Worm (Caenorhabditis elegans) whole organism, L1 larva: ENCODE results near the gene pqn-54.
A peak's percentile ranks its signal among the peaks of the same experiment; 100 is the strongest.

Experiments used
- C04F5.9 ChIP-seq: sonication (generic microtip); optimal IDR thresholded peaks from 2 replicates; lab custom pipeline; 2016; ENCODE audit warnings: missing genetic modification characterization, missing compliant biosample characterization
- C16A3.4 ChIP-seq: fragments of 150-350 bp; optimal IDR thresholded peaks from 2 replicates; lab custom pipeline; 2014; ENCODE audit warnings: missing biosample characterization, missing genetic modification characterization
- aha-1 ChIP-seq: fragments of 150-350 bp; optimal IDR thresholded peaks from 2 replicates; lab custom pipeline; 2014; ENCODE audit warnings: missing biosample characterization, missing genetic modification characterization
- alr-1 ChIP-seq: fragments of 200-800 bp; sonication (Bioruptor generic); optimal IDR thresholded peaks from 2 replicates; lab custom pipeline; 2018; ENCODE audit warnings: borderline replicate concordance, mild to moderate bottlenecking, missing genetic modification characterization, missing compliant biosample characterization
- aly-2 ChIP-seq: fragments of 150-350 bp; optimal IDR thresholded peaks from 2 replicates; lab custom pipeline; 2014; ENCODE audit warnings: missing biosample characterization, missing genetic modification characterization
- ama-1 ChIP-seq: fragments of 150-350 bp; optimal IDR thresholded peaks from 2 replicates; lab custom pipeline; 2014
- blmp-1 ChIP-seq: fragments of 150-350 bp; optimal IDR thresholded peaks from 2 replicates; lab custom pipeline; 2014; ENCODE audit warnings: missing biosample characterization, missing genetic modification characterization
- ceh-8 ChIP-seq: fragments of 200-800 bp; sonication (Bioruptor generic); optimal IDR thresholded peaks from 2 replicates; lab custom pipeline; 2018; ENCODE audit warnings: mild to moderate bottlenecking, missing genetic modification characterization, moderate library complexity, missing compliant biosample characterization
- ceh-90 ChIP-seq: sonication (generic microtip); optimal IDR thresholded peaks from 2 replicates; lab custom pipeline; 2016; ENCODE audit warnings: missing genetic modification characterization, missing compliant biosample characterization
- ces-1 ChIP-seq: fragments of 150-350 bp; optimal IDR thresholded peaks from 2 replicates; lab custom pipeline; 2014; ENCODE audit warnings: missing biosample characterization, missing genetic modification reagents, missing genetic modification characterization
- dpl-1 ChIP-seq, 3 experiments: fragments of 150-350 bp in 2 of 3; sonication (generic microtip) in 1 of 3; optimal IDR thresholded peaks; 2 replicates each; lab custom pipeline; 2014 to 2017; ENCODE audit warnings: missing biosample characterization in 3 of 3, missing genetic modification characterization in 3 of 3, missing genetic modification reagents in 3 of 3
- dsc-1 ChIP-seq: sonication (generic microtip); optimal IDR thresholded peaks from 2 replicates; lab custom pipeline; 2016; ENCODE audit warnings: mild to moderate bottlenecking, missing genetic modification characterization, missing compliant biosample characterization
- efl-3 ChIP-seq: fragments of 200-800 bp; sonication (Bioruptor generic); optimal IDR thresholded peaks from 2 replicates; lab custom pipeline; 2018; ENCODE audit warnings: mild to moderate bottlenecking, missing genetic modification characterization, missing compliant biosample characterization
- egl-13 ChIP-seq: sonication (generic microtip); optimal IDR thresholded peaks from 2 replicates; lab custom pipeline; 2016; ENCODE audit warnings: missing genotype, missing genetic modification reagents, missing genetic modification characterization, missing compliant biosample characterization
- egl-27 ChIP-seq, 2 experiments: fragments of 150-350 bp in 1 of 2; sonication (generic microtip); optimal IDR thresholded peaks; 3 replicates each; lab custom pipeline; 2017 to 2018; ENCODE audit warnings: missing biosample characterization in 2 of 2, missing genetic modification characterization in 2 of 2, missing genetic modification reagents in 2 of 2
- ets-5 ChIP-seq: fragments of 200-800 bp; sonication (Bioruptor generic); IDR thresholded peaks from 2 replicates; pipeline ENCODE4 v1.3.6; 2022; ENCODE audit warnings: missing genetic modification characterization, missing compliant biosample characterization
- fkh-10 ChIP-seq: sonication (generic microtip); optimal IDR thresholded peaks from 2 replicates; lab custom pipeline; 2017; ENCODE audit warnings: missing biosample characterization, missing genetic modification reagents, missing genetic modification characterization
- fkh-4 ChIP-seq: sonication (generic microtip); optimal IDR thresholded peaks from 2 replicates; lab custom pipeline; 2016; ENCODE audit warnings: missing compliant biosample characterization, missing genetic modification characterization, borderline replicate concordance
- fkh-8 ChIP-seq: sonication (generic microtip); optimal IDR thresholded peaks from 2 replicates; lab custom pipeline; 2016; ENCODE audit warnings: mild to moderate bottlenecking, missing genetic modification characterization, missing compliant biosample characterization
- hlh-17 ChIP-seq: fragments of 200-800 bp; sonication (Bioruptor generic); optimal IDR thresholded peaks from 2 replicates; lab custom pipeline; 2018; ENCODE audit warnings: missing genetic modification characterization, mild to moderate bottlenecking, missing compliant biosample characterization, moderate library complexity, borderline replicate concordance
- hlh-4 ChIP-seq: sonication (generic microtip); optimal IDR thresholded peaks from 2 replicates; lab custom pipeline; 2016; ENCODE audit warnings: mild to moderate bottlenecking, missing genetic modification characterization, missing compliant biosample characterization
- irx-1 ChIP-seq: sonication (generic microtip); optimal IDR thresholded peaks from 2 replicates; lab custom pipeline; 2016; ENCODE audit warnings: missing genetic modification characterization, missing compliant biosample characterization
- jun-1 ChIP-seq: fragments of 150-350 bp; optimal IDR thresholded peaks from 2 replicates; lab custom pipeline; 2014; ENCODE audit warnings: missing biosample characterization, missing genetic modification reagents, missing genetic modification characterization
- lin-14 ChIP-seq: fragments of 200-800 bp; sonication (Bioruptor generic); optimal IDR thresholded peaks from 2 replicates; lab custom pipeline; 2018; ENCODE audit warnings: mild to moderate bottlenecking, missing genetic modification characterization, moderate library complexity, missing compliant biosample characterization
- lin-15B ChIP-seq: fragments of 150-350 bp; sonication (generic microtip); optimal IDR thresholded peaks from 3 replicates; lab custom pipeline; 2014; ENCODE audit warnings: missing biosample characterization, missing genetic modification characterization
- lin-35 ChIP-seq, 2 experiments: fragments of 150-350 bp; optimal IDR thresholded peaks; 2 replicates each; lab custom pipeline; 2014; ENCODE audit warnings: missing biosample characterization in 2 of 2, missing genetic modification characterization in 2 of 2, missing genetic modification reagents in 2 of 2
- lin-39 ChIP-seq: fragments of 150-350 bp; optimal IDR thresholded peaks from 2 replicates; lab custom pipeline; 2014; ENCODE audit warnings: missing biosample characterization, missing genetic modification reagents, missing genetic modification characterization
- lir-3 ChIP-seq: sonication (generic microtip); optimal IDR thresholded peaks from 2 replicates; lab custom pipeline; 2016; ENCODE audit warnings: mild to moderate bottlenecking, missing genetic modification characterization, moderate library complexity, missing compliant biosample characterization; ENCODE audit not compliant: poor library complexity
- lsy-2 ChIP-seq, 2 experiments: fragments of 150-350 bp; optimal IDR thresholded peaks; 2 replicates each; lab custom pipeline; 2014; ENCODE audit warnings: missing biosample characterization in 2 of 2, missing genetic modification characterization in 2 of 2
- mef-2 ChIP-seq: fragments of 150-350 bp; optimal IDR thresholded peaks from 2 replicates; lab custom pipeline; 2014; ENCODE audit warnings: missing biosample characterization, missing genetic modification characterization
- mep-1 ChIP-seq: fragments of 150-350 bp; optimal IDR thresholded peaks from 2 replicates; lab custom pipeline; 2014; ENCODE audit warnings: missing biosample characterization, missing genetic modification characterization
- nhr-11 ChIP-seq: fragments of 150-350 bp; optimal IDR thresholded peaks from 2 replicates; lab custom pipeline; 2014; ENCODE audit warnings: missing biosample characterization, missing genetic modification characterization
- nhr-12 ChIP-seq: sonication (generic microtip); optimal IDR thresholded peaks from 2 replicates; lab custom pipeline; 2017; ENCODE audit warnings: missing biosample characterization, missing genetic modification characterization
- nhr-19 ChIP-seq: fragments of 200-800 bp; sonication (Bioruptor generic); conservative IDR thresholded peaks from 2 replicates; pipeline ENCODE4 v1.3.6; 2022; ENCODE audit warnings: missing genetic modification characterization, missing compliant biosample characterization
- nhr-20 ChIP-seq: sonication (generic microtip); optimal IDR thresholded peaks from 2 replicates; lab custom pipeline; 2016; ENCODE audit warnings: mild to moderate bottlenecking, missing genetic modification characterization, missing compliant biosample characterization
- nhr-28 ChIP-seq: fragments of 150-350 bp; optimal IDR thresholded peaks from 2 replicates; lab custom pipeline; 2014; ENCODE audit warnings: missing biosample characterization, missing genetic modification characterization
- nhr-47 ChIP-seq: sonication (generic microtip); optimal IDR thresholded peaks from 2 replicates; lab custom pipeline; 2016; ENCODE audit warnings: mild to moderate bottlenecking, missing genetic modification characterization, moderate library complexity, missing compliant biosample characterization
- nhr-71 ChIP-seq: sonication (generic microtip); optimal IDR thresholded peaks from 2 replicates; lab custom pipeline; 2016; ENCODE audit warnings: mild to moderate bottlenecking, missing genetic modification characterization, moderate library complexity, missing compliant biosample characterization
- nhr-76 ChIP-seq: sonication (generic microtip); optimal IDR thresholded peaks from 2 replicates; lab custom pipeline; 2017; ENCODE audit warnings: missing biosample characterization, missing genetic modification characterization
- nhr-77 ChIP-seq: fragments of 150-350 bp; optimal IDR thresholded peaks from 2 replicates; lab custom pipeline; 2014; ENCODE audit warnings: missing biosample characterization, missing genetic modification characterization
- nhr-84 ChIP-seq: sonication (generic microtip); optimal IDR thresholded peaks from 2 replicates; lab custom pipeline; 2017; ENCODE audit warnings: missing biosample characterization, missing genetic modification characterization
- nhr-90 ChIP-seq: sonication (generic microtip); optimal IDR thresholded peaks from 2 replicates; lab custom pipeline; 2016; ENCODE audit warnings: mild to moderate bottlenecking, missing genetic modification characterization, missing compliant biosample characterization; ENCODE audit not compliant: poor library complexity
- pax-3 ChIP-seq: fragments of 200-800 bp; sonication (Bioruptor generic); optimal IDR thresholded peaks from 2 replicates; lab custom pipeline; 2018; ENCODE audit warnings: mild to moderate bottlenecking, missing genetic modification characterization, moderate library complexity, missing compliant biosample characterization
- pqm-1 ChIP-seq: sonication (generic microtip); optimal IDR thresholded peaks from 3 replicates; lab custom pipeline; 2017; ENCODE audit warnings: missing biosample characterization, missing genetic modification characterization
- sox-4 ChIP-seq: sonication (generic microtip); optimal IDR thresholded peaks from 2 replicates; lab custom pipeline; 2016; ENCODE audit warnings: missing genetic modification characterization, missing compliant biosample characterization
- sup-37 ChIP-seq: fragments of 200-800 bp; sonication (Bioruptor generic); optimal IDR thresholded peaks from 2 replicates; lab custom pipeline; 2018; ENCODE audit warnings: mild to moderate bottlenecking, missing genetic modification characterization, missing compliant biosample characterization
- tbx-2 ChIP-seq: sonication (generic microtip); optimal IDR thresholded peaks from 2 replicates; lab custom pipeline; 2016; ENCODE audit warnings: missing genetic modification characterization, missing compliant biosample characterization
- tlp-1 ChIP-seq: fragments of 150-350 bp; optimal IDR thresholded peaks from 2 replicates; lab custom pipeline; 2014; ENCODE audit warnings: missing biosample characterization, missing genetic modification characterization
- unc-30 ChIP-seq: sonication (generic microtip); optimal IDR thresholded peaks from 2 replicates; lab custom pipeline; 2017; ENCODE audit warnings: missing biosample characterization, missing genetic modification characterization
- unc-62 ChIP-seq: fragments of 150-350 bp; optimal IDR thresholded peaks from 2 replicates; lab custom pipeline; 2014; ENCODE audit warnings: missing biosample characterization, missing genetic modification reagents, missing genetic modification characterization
- unc-98 ChIP-seq: fragments of 200-800 bp; sonication (Bioruptor generic); IDR thresholded peaks from 2 replicates; pipeline ENCODE4 v1.3.6; 2022; ENCODE audit warnings: missing genetic modification characterization, missing compliant biosample characterization
- xbp-1 ChIP-seq: sonication (generic microtip); optimal IDR thresholded peaks from 2 replicates; lab custom pipeline; 2016; ENCODE audit warnings: missing genetic modification characterization, missing compliant biosample characterization
- zag-1 ChIP-seq: fragments of 150-350 bp; optimal IDR thresholded peaks from 2 replicates; lab custom pipeline; 2014; ENCODE audit warnings: missing biosample characterization, missing genetic modification characterization
- ztf-11 ChIP-seq, 2 experiments: sonication (generic microtip); optimal IDR thresholded peaks; 2 replicates each; lab custom pipeline; 2016 to 2017; ENCODE audit warnings: missing genetic modification characterization in 2 of 2, missing biosample characterization in 1 of 2, missing compliant biosample characterization in 1 of 2
- ztf-4 ChIP-seq: fragments of 150-350 bp; optimal IDR thresholded peaks from 2 replicates; lab custom pipeline; 2014; ENCODE audit warnings: missing biosample characterization, missing genetic modification characterization

Gene pqn-54

ce11 chrV:1487262-1487661 is 22.5 kb downstream of the pqn-54 start:
- TF ChIP-seq zag-1: no peak
- TF ChIP-seq ama-1 (lab: Kevin White, UChicago): no peak
- TF ChIP-seq jun-1 (tag; lab: Kevin White, UChicago): no peak
- no peak for TF ChIP-seq aha-1
- no peak for TF ChIP-seq egl-27 (tag; optimal IDR thresholded peaks at IDR 0.05; lab: Kevin White, UChicago)
- no peak for TF ChIP-seq fkh-10
- TF ChIP-seq fkh-4 (tag; lab: Kevin White, UChicago): no peak
- no peak for TF ChIP-seq nhr-76 (tag; lab: Kevin White, UChicago)
- no peak for TF ChIP-seq dpl-1 (GFP tag; optimal IDR thresholded peaks at IDR 0.05; lab: Kevin White, UChicago)
- no peak for TF ChIP-seq sup-37
- TF ChIP-seq lin-39 (tag; lab: Kevin White, UChicago): no peak
- no peak for TF ChIP-seq pax-3 (tag; lab: Kevin White, UChicago)
- TF ChIP-seq hlh-17: no peak
- TF ChIP-seq unc-98 (GFP tag; lab: Robert Waterston, UW): no peak
- TF ChIP-seq nhr-28: no peak
- peak; percentile 2 for TF ChIP-seq sox-4 (tag; lab: Kevin White, UChicago)
- TF ChIP-seq aly-2 (tag; lab: Kevin White, UChicago): no peak
- TF ChIP-seq ztf-4: no peak
- no peak for TF ChIP-seq nhr-90
- no peak for TF ChIP-seq ceh-90
- TF ChIP-seq lsy-2 (tag; optimal IDR thresholded peaks at IDR 0.05; lab: Kevin White, UChicago): no peak
- TF ChIP-seq irx-1 (tag; lab: Kevin White, UChicago): no peak
- no peak for TF ChIP-seq xbp-1
- TF ChIP-seq alr-1: no peak
- TF ChIP-seq pqm-1 (tag; lab: Kevin White, UChicago): no peak
- TF ChIP-seq ces-1: no peak
- no peak for TF ChIP-seq nhr-84 (tag; lab: Kevin White, UChicago)
- TF ChIP-seq C16A3.4 (tag; lab: Kevin White, UChicago): no peak
- peak; percentile 30 for TF ChIP-seq lin-14
- TF ChIP-seq lin-15B (tag; lab: Kevin White, UChicago): no peak
- peak; percentile 70 for TF ChIP-seq dsc-1
- no peak for TF ChIP-seq mep-1 (tag; lab: Kevin White, UChicago)
- no peak for TF ChIP-seq tbx-2 (tag; lab: Kevin White, UChicago)
- no peak for TF ChIP-seq lir-3 (tag; lab: Kevin White, UChicago)
- TF ChIP-seq nhr-77 (tag; lab: Kevin White, UChicago): no peak
- TF ChIP-seq nhr-11: no peak
- no peak for TF ChIP-seq unc-62 (GFP tag; lab: Kevin White, UChicago)
- TF ChIP-seq hlh-4 (tag; lab: Kevin White, UChicago): peak; percentile 53
- TF ChIP-seq tlp-1 (tag; lab: Kevin White, UChicago): no peak
- no peak for TF ChIP-seq ets-5 (GFP tag; lab: Robert Waterston, UW)
- no peak for TF ChIP-seq egl-13 (tag; lab: Kevin White, UChicago)
- no peak for TF ChIP-seq blmp-1 (tag; lab: Kevin White, UChicago)
- TF ChIP-seq nhr-12 (tag; lab: Kevin White, UChicago): no peak
- no peak for TF ChIP-seq nhr-20 (tag; lab: Kevin White, UChicago)
- peak; percentile 30 for TF ChIP-seq nhr-47 (tag; lab: Kevin White, UChicago)
- TF ChIP-seq ztf-11 (tag; optimal IDR thresholded peaks at IDR 0.05; lab: Kevin White, UChicago): no peak
- TF ChIP-seq nhr-19 (GFP tag; lab: Robert Waterston, UW): no peak
- no peak for TF ChIP-seq ceh-8
- peak; percentile 85 for TF ChIP-seq fkh-8
- no peak for TF ChIP-seq unc-30
- no peak for TF ChIP-seq C04F5.9 (tag; lab: Kevin White, UChicago)
- TF ChIP-seq efl-3 (GFP tag; lab: Kevin White, UChicago): no peak
- peak; percentile 48 for TF ChIP-seq nhr-71 (tag; lab: Kevin White, UChicago)
- no peak for TF ChIP-seq mef-2 (tag; lab: Kevin White, UChicago)
- no peak for TF ChIP-seq lin-35 (GFP tag; optimal IDR thresholded peaks at IDR 0.05; lab: Kevin White, UChicago)
